Worm (Caenorhabditis elegans): Measurements from ENCODE around the gene gob-1.
A peak's percentile ranks its signal among the peaks of the same experiment; 100 is the strongest.

The gob-1 gene

DNA sequence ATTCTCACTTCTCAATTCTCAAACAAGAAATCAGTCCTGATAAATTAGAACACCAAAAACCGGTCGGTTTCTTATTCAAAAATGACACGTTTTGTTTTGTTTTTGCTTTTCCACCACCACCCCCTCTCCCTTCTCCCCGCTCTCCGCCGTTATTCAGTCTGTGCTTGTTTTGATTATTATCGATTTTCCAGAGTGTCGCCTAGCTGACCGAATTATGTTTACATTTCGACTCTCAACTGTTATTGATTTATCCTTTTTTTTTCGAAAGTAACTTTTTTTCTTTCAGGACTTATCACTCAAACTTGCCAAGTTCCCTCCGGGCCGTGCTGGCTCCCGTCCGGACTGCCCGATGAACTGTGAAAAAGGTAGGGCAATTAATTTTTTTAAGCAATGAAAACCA is at the start of gene gob-1:
Gene gob-1 (plus strand): TSS at position 281 of the 400 bp plus-strand sequence.
- TF ChIP-seq ets-4 (tag; optimal IDR thresholded peaks at IDR 0.05) = no peak
- TF ChIP-seq ceh-31 (tag; optimal IDR thresholded peaks at IDR 0.05) = no peak
- no peak for TF ChIP-seq sdc-2 (tag; optimal IDR thresholded peaks at IDR 0.05)
- no peak for TF ChIP-seq hlh-15 (tag; optimal IDR thresholded peaks at IDR 0.05)
- TF ChIP-seq unc-42 (tag; optimal IDR thresholded peaks at IDR 0.05) = no peak
- TF ChIP-seq ahr-1 (tag; optimal IDR thresholded peaks at IDR 0.05) = no peak
- TF ChIP-seq rnt-1 (tag; optimal IDR thresholded peaks at IDR 0.05) = no peak
- no peak for TF ChIP-seq ceh-24 (tag; optimal IDR thresholded peaks at IDR 0.05)
- TF ChIP-seq sox-4 (tag; optimal IDR thresholded peaks at IDR 0.05) = no peak
- TF ChIP-seq pqm-1 (tag; optimal IDR thresholded peaks at IDR 0.05) = no peak
- no peak for TF ChIP-seq hlh-13 (GFP tag; optimal IDR thresholded peaks at IDR 0.05)

DNA sequence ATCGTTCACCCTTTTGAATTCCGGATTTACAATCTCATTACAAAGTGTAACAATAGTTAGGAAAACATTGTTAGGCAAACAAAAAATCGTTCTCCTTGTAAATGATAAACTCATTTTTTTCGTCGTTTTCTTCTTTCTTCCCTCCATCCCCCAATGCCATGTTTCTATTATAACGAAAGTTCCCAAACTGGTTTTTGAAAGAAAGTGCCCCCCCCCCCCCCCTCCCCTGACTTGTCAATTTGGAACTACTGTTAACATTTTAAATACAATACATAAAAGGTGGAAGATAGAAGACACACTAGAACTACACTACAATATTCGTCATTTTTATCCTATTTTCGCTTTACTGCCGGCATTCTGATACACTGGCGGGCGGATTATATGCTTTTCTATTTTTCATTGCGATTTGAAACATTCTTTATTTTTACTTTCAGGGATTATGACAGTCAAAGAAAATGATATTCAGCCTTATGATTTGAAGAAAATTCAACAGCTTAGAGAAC is 47.1 kb upstream of the gob-1 start, which contains the start of gene R03A10.5:
Gene R03A10.5 (plus strand): TSS at position 431 of the 503 bp plus-strand sequence.
- TF ChIP-seq eyg-1 (tag; optimal IDR thresholded peaks at IDR 0.05) (no peak), pag-3 (tag; optimal IDR thresholded peaks at IDR 0.05; ENCODE audit: borderline replicate concordance) (no peak), fkh-10 (GFP tag; optimal IDR thresholded peaks at IDR 0.05) (no peak), K02D7.2 (tag; optimal IDR thresholded peaks at IDR 0.05) (no peak), ama-1 (optimal IDR thresholded peaks at IDR 0.05) (no peak), dmd-4 (tag; optimal IDR thresholded peaks at IDR 0.05; ENCODE audit: borderline replicate concordance) (no peak), sdc-2 (tag; optimal IDR thresholded peaks at IDR 0.05) (no peak), ceh-6 (GFP tag; optimal IDR thresholded peaks at IDR 0.05) (no peak), sox-4 (tag; optimal IDR thresholded peaks at IDR 0.05) (no peak), syd-9 (tag; optimal IDR thresholded peaks at IDR 0.05) (no peak), pat-9 (tag; optimal IDR thresholded peaks at IDR 0.05) (no peak), ttx-3 (tag; optimal IDR thresholded peaks at IDR 0.05) (no peak)

- TF ChIP-seq unc-42 (tag; optimal IDR thresholded peaks at IDR 0.05) = peak; percentile 32
- no peak for TF ChIP-seq ceh-30 (tag; optimal IDR thresholded peaks at IDR 0.05)
- no peak for TF ChIP-seq ceh-34 (tag; optimal IDR thresholded peaks at IDR 0.05)
These were observed 28.4 kb upstream of the gob-1 start for ce11 chrX:15465050-15465449.

- no peak for TF ChIP-seq ama-1 (optimal IDR thresholded peaks at IDR 0.05)
- no peak for TF ChIP-seq ceh-6 (GFP tag; optimal IDR thresholded peaks at IDR 0.05)
- no peak for TF ChIP-seq ceh-30 (tag; optimal IDR thresholded peaks at IDR 0.05)
- no peak for TF ChIP-seq ets-4 (tag; optimal IDR thresholded peaks at IDR 0.05)
- no peak for TF ChIP-seq K02D7.2 (tag; optimal IDR thresholded peaks at IDR 0.05)
- no peak for TF ChIP-seq T23F11.4 (GFP tag; optimal IDR thresholded peaks at IDR 0.05)
- no peak for TF ChIP-seq hlh-8 (tag; optimal IDR thresholded peaks at IDR 0.05)
- no peak for TF ChIP-seq ceh-24 (tag; optimal IDR thresholded peaks at IDR 0.05)
- no peak for TF ChIP-seq pha-4 (tag; optimal IDR thresholded peaks at IDR 0.05)
- no peak for TF ChIP-seq ceh-31 (tag; optimal IDR thresholded peaks at IDR 0.05)
- no peak for TF ChIP-seq unc-86 (tag; optimal IDR thresholded peaks at IDR 0.05)
- no peak for TF ChIP-seq elt-4 (tag; optimal IDR thresholded peaks at IDR 0.05)
- TF ChIP-seq lim-6 (tag; optimal IDR thresholded peaks at IDR 0.05) = no peak
- no peak for TF ChIP-seq mec-3 (tag; optimal IDR thresholded peaks at IDR 0.05; ENCODE audit: borderline replicate concordance)
- TF ChIP-seq rnt-1 (tag; optimal IDR thresholded peaks at IDR 0.05) = no peak
- TF ChIP-seq odd-2 (tag; optimal IDR thresholded peaks at IDR 0.05) = no peak
- no peak for TF ChIP-seq unc-42 (tag; optimal IDR thresholded peaks at IDR 0.05)
These were observed 27.4 kb upstream of the gob-1 start, which contains the start of gene sprr-1 for ce11 chrX:15466032-15466431. TSS of gene sprr-1 (plus strand) at chrX:15466300.

DNA sequence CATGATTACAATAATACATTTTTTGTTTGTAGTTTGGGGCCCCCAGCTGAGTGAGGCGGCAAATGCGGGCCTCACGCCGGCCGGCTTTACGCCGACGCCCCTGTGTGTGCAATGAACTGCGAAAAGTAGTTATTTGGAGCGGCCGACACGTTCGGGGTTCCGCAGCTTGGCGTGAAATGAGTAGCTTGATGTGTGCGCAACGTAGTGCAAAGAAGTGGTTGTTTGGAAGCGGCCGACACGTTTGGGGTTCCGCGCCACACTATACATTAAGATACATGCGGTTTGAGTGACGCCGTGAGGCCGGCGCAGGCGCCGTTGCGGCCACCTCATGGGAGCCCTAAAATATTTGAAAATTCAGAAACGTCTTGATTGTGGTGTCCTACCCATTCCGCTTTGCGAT is 24.7 kb upstream of the gob-1 start:
- TF ChIP-seq elt-4 (tag; optimal IDR thresholded peaks at IDR 0.05) = no peak
- TF ChIP-seq hlh-15 (tag; optimal IDR thresholded peaks at IDR 0.05) = no peak
- TF ChIP-seq pax-1 (tag; optimal IDR thresholded peaks at IDR 0.05) = no peak
- TF ChIP-seq sox-2 (GFP tag; IDR thresholded peaks at IDR 0.05) = no peak
- TF ChIP-seq dmd-4 (tag; optimal IDR thresholded peaks at IDR 0.05; ENCODE audit: borderline replicate concordance) = no peak
- TF ChIP-seq nhr-232 (tag; optimal IDR thresholded peaks at IDR 0.05) = no peak
- TF ChIP-seq ceh-22 (tag; optimal IDR thresholded peaks at IDR 0.05) = no peak
- TF ChIP-seq gmeb-2 (tag; optimal IDR thresholded peaks at IDR 0.05) = no peak
- TF ChIP-seq K02D7.2 (tag; optimal IDR thresholded peaks at IDR 0.05) = no peak
- TF ChIP-seq hlh-6 (tag; optimal IDR thresholded peaks at IDR 0.05) = no peak
- TF ChIP-seq ceh-31 (tag; optimal IDR thresholded peaks at IDR 0.05) = no peak
- no peak for TF ChIP-seq tbx-2 (tag; optimal IDR thresholded peaks at IDR 0.05)
- TF ChIP-seq lim-6 (tag; optimal IDR thresholded peaks at IDR 0.05) = no peak
- TF ChIP-seq unc-3 (GFP tag; conservative IDR thresholded peaks at IDR 0.05) = no peak
- no peak for TF ChIP-seq unc-3 (tag; optimal IDR thresholded peaks at IDR 0.05)
- no peak for TF ChIP-seq Y22D7AL.16 (tag; optimal IDR thresholded peaks at IDR 0.05)
- TF ChIP-seq zip-5 (tag; optimal IDR thresholded peaks at IDR 0.05) = no peak
- TF ChIP-seq ets-4 (tag; optimal IDR thresholded peaks at IDR 0.05) = no peak
- no peak for TF ChIP-seq ztf-16 (tag; optimal IDR thresholded peaks at IDR 0.05)

All from whole organism, late embryonic.